Fruit fly (Drosophila melanogaster) whole organism, embryonic: Measurements from ENCODE around the gene Amun.

Experiments used
- Bdp1 ChIP-seq: fragments of 200-800 bp; sonication (Bioruptor generic); optimal IDR thresholded peaks from 3 replicates; lab custom pipeline; 2016; ENCODE audit warnings: missing biosample characterization, missing genetic modification characterization
- C15 ChIP-seq: fragments of 200-800 bp; sonication (Bioruptor generic); IDR thresholded peaks from 3 replicates; pipeline ENCODE4 v1.3.6; 2022; ENCODE audit warnings: missing biosample characterization, missing genetic modification characterization
- CG10147 ChIP-seq: fragments of 200-800 bp; sonication (Bioruptor generic); optimal IDR thresholded peaks from 2 replicates; lab custom pipeline; 2019; ENCODE audit warnings: missing biosample characterization, mild to moderate bottlenecking, missing genetic modification characterization, moderate library complexity
- CG10565 ChIP-seq: fragments of 200-800 bp; sonication (Bioruptor generic); optimal IDR thresholded peaks from 3 replicates; lab custom pipeline; 2016; ENCODE audit warnings: missing biosample characterization, mild to moderate bottlenecking, missing genetic modification characterization
- CG11695 ChIP-seq: fragments of 200-800 bp; sonication (Bioruptor generic); IDR thresholded peaks from 3 replicates; pipeline ENCODE4 v1.3.6; 2022; ENCODE audit warnings: missing biosample characterization, missing genetic modification characterization
- CG11696 ChIP-seq: fragments of 200-800 bp; sonication (Bioruptor generic); IDR thresholded peaks from 2 replicates; pipeline ENCODE4 v1.3.6; 2022; ENCODE audit warnings: missing biosample characterization, missing genetic modification characterization
- CG13624 ChIP-seq: fragments of 200-800 bp; sonication (Bioruptor generic); optimal IDR thresholded peaks from 2 replicates; lab custom pipeline; 2016; ENCODE audit warnings: missing biosample characterization, missing genetic modification characterization
- CG15073 ChIP-seq: fragments of 200-800 bp; sonication (Bioruptor generic); optimal IDR thresholded peaks from 2 replicates; lab custom pipeline; 2016; ENCODE audit warnings: missing biosample characterization, missing genetic modification characterization
- CG15696 ChIP-seq: fragments of 200-800 bp; sonication (Bioruptor generic); optimal IDR thresholded peaks from 2 replicates; lab custom pipeline; 2019; ENCODE audit warnings: missing biosample characterization, mild to moderate bottlenecking, missing genetic modification characterization, moderate library complexity
- CG16779 ChIP-seq: fragments of 200-800 bp; sonication (Bioruptor generic); IDR thresholded peaks from 2 replicates; pipeline ENCODE4 v1.3.6; 2022; ENCODE audit warnings: missing biosample characterization, missing genetic modification characterization
- CG17186 ChIP-seq: fragments of 200-800 bp; sonication (Bioruptor generic); optimal IDR thresholded peaks from 3 replicates; lab custom pipeline; 2017; ENCODE audit warnings: missing biosample characterization, missing genetic modification reagents, missing genetic modification characterization
- CG6791 ChIP-seq: fragments of 200-800 bp; sonication (Bioruptor generic); IDR thresholded peaks from 3 replicates; pipeline ENCODE4 v1.3.6; 2022; ENCODE audit warnings: missing biosample characterization, missing genetic modification characterization; ENCODE audit not compliant: partially characterized antibody
- CG7271 ChIP-seq: fragments of 200-800 bp; sonication (Bioruptor generic); optimal IDR thresholded peaks from 2 replicates; lab custom pipeline; 2018; ENCODE audit warnings: missing biosample characterization, mild to moderate bottlenecking, missing genetic modification characterization, moderate library complexity
- CG7357 ChIP-seq: fragments of 200-800 bp; sonication (Bioruptor generic); IDR thresholded peaks from 3 replicates; pipeline ENCODE4 v1.3.6; 2022; ENCODE audit warnings: missing biosample characterization, missing genetic modification characterization
- CG7556 ChIP-seq: fragments of 200-800 bp; sonication (Bioruptor generic); optimal IDR thresholded peaks from 2 replicates; lab custom pipeline; 2017; ENCODE audit warnings: missing biosample characterization, mild to moderate bottlenecking, missing genetic modification characterization
- CG7928 ChIP-seq: fragments of 200-800 bp; sonication (Bioruptor generic); optimal IDR thresholded peaks from 2 replicates; lab custom pipeline; 2017; ENCODE audit warnings: missing biosample characterization, mild to moderate bottlenecking, missing genetic modification characterization
- CG9215 ChIP-seq: fragments of 200-800 bp; sonication (Bioruptor generic); IDR thresholded peaks from 2 replicates; pipeline ENCODE4 v1.3.6; 2022; ENCODE audit warnings: missing biosample characterization, missing genetic modification characterization
- Chrac-16 ChIP-seq: fragments of 200-800 bp; sonication (Bioruptor generic); optimal IDR thresholded peaks from 3 replicates; lab custom pipeline; 2016; ENCODE audit warnings: missing biosample characterization, missing genetic modification characterization
- D ChIP-seq, 2 experiments: fragments of 200-800 bp in 1 of 2; fragments of >200 bp in 1 of 2; sonication (Bioruptor generic) in 1 of 2; optimal IDR thresholded peaks; 2 replicates in 1 of 2; 3 replicates in 1 of 2; lab custom pipeline; 2017; ENCODE audit warnings: mild to moderate bottlenecking in 1 of 2, missing biosample characterization in 1 of 2, missing genetic modification characterization in 1 of 2, missing genetic modification reagents in 1 of 2
- D19A ChIP-seq: fragments of 200-800 bp; optimal IDR thresholded peaks from 3 replicates; lab custom pipeline; 2019; ENCODE audit warnings: missing biosample characterization, mild to moderate bottlenecking, missing genetic modification characterization, moderate library complexity
- Dbx ChIP-seq: fragments of 200-800 bp; sonication (Bioruptor generic); IDR thresholded peaks from 3 replicates; pipeline ENCODE4 v1.3.6; 2022; ENCODE audit warnings: missing biosample characterization, missing genetic modification characterization
- Dip2 ChIP-seq: fragments of 200-800 bp; sonication (Bioruptor generic); IDR thresholded peaks from 2 replicates; pipeline ENCODE4 v1.3.6; 2022; ENCODE audit warnings: missing biosample characterization, missing genetic modification characterization
- HLHmδ ChIP-seq: fragments of 200-800 bp; sonication (Bioruptor generic); optimal IDR thresholded peaks from 2 replicates; lab custom pipeline; 2018; ENCODE audit warnings: missing biosample characterization, mild to moderate bottlenecking, missing genetic modification characterization, moderate library complexity
- Hmx ChIP-seq: fragments of 200-800 bp; sonication (Bioruptor generic); optimal IDR thresholded peaks from 2 replicates; lab custom pipeline; 2016; ENCODE audit warnings: missing biosample characterization, missing genetic modification characterization
- Hr39 ChIP-seq: fragments of >200 bp; optimal IDR thresholded peaks from 2 replicates; lab custom pipeline; 2017
- Hr78 ChIP-seq, 2 experiments: fragments of 200-800 bp in 1 of 2; fragments of >200 bp in 1 of 2; sonication (Bioruptor generic) in 1 of 2; optimal IDR thresholded peaks; 2 replicates each; lab custom pipeline; 2017 to 2019; ENCODE audit warnings: missing biosample characterization in 2 of 2, missing genetic modification characterization in 2 of 2, mild to moderate bottlenecking in 1 of 2, moderate library complexity in 1 of 2
- Ssrp ChIP-seq: fragments of 200-800 bp; sonication (Bioruptor generic); optimal IDR thresholded peaks from 2 replicates; lab custom pipeline; 2018; ENCODE audit warnings: missing biosample characterization, mild to moderate bottlenecking, missing genetic modification characterization, moderate library complexity
- ab ChIP-seq: fragments of 200-800 bp; sonication (Bioruptor generic); optimal IDR thresholded peaks from 2 replicates; lab custom pipeline; 2016; ENCODE audit warnings: missing biosample characterization, missing genetic modification characterization
- bbx ChIP-seq: fragments of 200-800 bp; sonication (Bioruptor generic); IDR thresholded peaks from 2 replicates; pipeline ENCODE4 v1.3.6; 2022; ENCODE audit warnings: missing biosample characterization, missing genetic modification characterization; ENCODE audit not compliant: partially characterized antibody
- bigmax ChIP-seq: fragments of 200-800 bp; sonication (Bioruptor generic); optimal IDR thresholded peaks from 2 replicates; lab custom pipeline; 2018; ENCODE audit warnings: missing biosample characterization, mild to moderate bottlenecking, missing genetic modification characterization
- esg ChIP-seq: fragments of 200-800 bp; sonication (Bioruptor generic); conservative IDR thresholded peaks from 2 replicates; pipeline ENCODE4 v1.3.6; 2022; ENCODE audit warnings: missing biosample characterization, missing genetic modification characterization
- fd64A ChIP-seq: fragments of 200-800 bp; sonication (Bioruptor generic); optimal IDR thresholded peaks from 3 replicates; lab custom pipeline; 2018; ENCODE audit warnings: missing biosample characterization, mild to moderate bottlenecking, missing genetic modification characterization
- ham ChIP-seq: fragments of 200-800 bp; sonication (Bioruptor generic); IDR thresholded peaks from 2 replicates; pipeline ENCODE4 v1.3.6; 2022; ENCODE audit warnings: missing biosample characterization, missing genetic modification characterization
- lab ChIP-seq: fragments of 200-800 bp; sonication (Bioruptor generic); optimal IDR thresholded peaks from 3 replicates; lab custom pipeline; 2017; ENCODE audit warnings: missing biosample characterization, missing genetic modification characterization, mild to moderate bottlenecking, moderate library complexity, missing genetic modification reagents
- mld ChIP-seq: fragments of 200-800 bp; sonication (Bioruptor generic); IDR thresholded peaks from 3 replicates; pipeline ENCODE4 v1.3.6; 2022; ENCODE audit warnings: missing biosample characterization, missing genetic modification characterization; ENCODE audit not compliant: partially characterized antibody
- nerfin-2 ChIP-seq: fragments of 200-800 bp; sonication (Bioruptor generic); IDR thresholded peaks from 2 replicates; pipeline ENCODE4 v1.3.6; 2022; ENCODE audit warnings: missing biosample characterization, missing genetic modification characterization; ENCODE audit not compliant: partially characterized antibody
- nom ChIP-seq: fragments of 200-800 bp; sonication (Bioruptor generic); optimal IDR thresholded peaks from 2 replicates; lab custom pipeline; 2017; ENCODE audit warnings: missing biosample characterization, missing genetic modification characterization, mild to moderate bottlenecking, moderate library complexity, missing genetic modification reagents
- pan ChIP-seq, 4 experiments: fragments of >200 bp in 3 of 4; fragments of 200-800 bp in 1 of 4; sonication (Bioruptor generic) in 1 of 4; optimal IDR thresholded peaks in 3 of 4; IDR thresholded peaks in 1 of 4; 2 replicates each; pipeline versions ENCODE4 v1.3.6 to Lab custom; 2017 to 2022; ENCODE audit warnings: missing biosample characterization in 2 of 4, missing genetic modification characterization in 2 of 4, mixed read lengths in 1 of 4
- pfk ChIP-seq: fragments of 200-800 bp; sonication (Bioruptor generic); optimal IDR thresholded peaks from 2 replicates; lab custom pipeline; 2018; ENCODE audit warnings: missing biosample characterization, mild to moderate bottlenecking, missing genetic modification characterization, moderate library complexity
- pita ChIP-seq: fragments of 200-800 bp; sonication (Bioruptor generic); optimal IDR thresholded peaks from 2 replicates; lab custom pipeline; 2017; ENCODE audit warnings: missing biosample characterization, mild to moderate bottlenecking, missing genetic modification characterization
- repo ChIP-seq: fragments of 200-800 bp; sonication (Bioruptor generic); optimal IDR thresholded peaks from 2 replicates; lab custom pipeline; 2016; ENCODE audit warnings: missing biosample characterization, missing genetic modification characterization
- slp2 ChIP-seq: fragments of 200-800 bp; sonication (Bioruptor generic); optimal IDR thresholded peaks from 2 replicates; lab custom pipeline; 2016; ENCODE audit warnings: missing biosample characterization, missing genetic modification characterization
- sna ChIP-seq: fragments of 200-800 bp; sonication (Bioruptor generic); IDR thresholded peaks from 2 replicates; pipeline ENCODE4 v1.3.6; 2022; ENCODE audit warnings: missing biosample characterization, missing genetic modification characterization; ENCODE audit not compliant: partially characterized antibody
- stc ChIP-seq: fragments of 200-800 bp; sonication (Bioruptor generic); IDR thresholded peaks from 2 replicates; pipeline ENCODE4 v1.3.6; 2022; ENCODE audit warnings: missing biosample characterization, missing genetic modification characterization
- tna ChIP-seq: fragments of 200-800 bp; sonication (Bioruptor generic); IDR thresholded peaks from 2 replicates; pipeline ENCODE4 v1.3.6; 2022; ENCODE audit warnings: missing biosample characterization, missing genetic modification characterization; ENCODE audit not compliant: partially characterized antibody
- unc-4 ChIP-seq: fragments of 200-800 bp; sonication (Bioruptor generic); IDR thresholded peaks from 2 replicates; pipeline ENCODE4 v1.3.6; 2022; ENCODE audit warnings: missing biosample characterization, missing genetic modification characterization; ENCODE audit not compliant: partially characterized antibody
- vvl ChIP-seq: fragments of 200-800 bp; sonication (Bioruptor generic); IDR thresholded peaks from 2 replicates; pipeline ENCODE4 v1.3.6; 2022; ENCODE audit warnings: missing biosample characterization, missing genetic modification characterization

Gene Amun

dm6 chrX:11709799-11710720, 5.3 kb downstream of the Amun start, which contains the start of gene FucT6 (continued):
- TF ChIP-seq Bdp1 (GFP tag; lab: Kevin White, UChicago) (no peak), mld (GFP tag; lab: Robert Waterston, UW) (peak; percentile 82), bbx (GFP tag; lab: Robert Waterston, UW) (peak; percentile 90), pita (no peak), bigmax (GFP tag; lab: Kevin White, UChicago) (no peak), CG7928 (GFP tag; lab: Kevin White, UChicago) (no peak), CG13624 (GFP tag; lab: Kevin White, UChicago) (no peak), CG10147 (GFP tag; lab: Kevin White, UChicago) (no peak), fd64A (GFP tag; lab: Kevin White, UChicago) (no peak), tna (peak; percentile 88), Ssrp (peak; percentile 34), Hmx (GFP tag; lab: Kevin White, UChicago) (no peak), C15 (no peak), CG15696 (no peak), esg (GFP tag; lab: Robert Waterston, UW) (no peak), Hr39 (lab: Kevin White, UChicago) (no peak), Dbx (GFP tag; lab: Robert Waterston, UW) (no peak), stc (GFP tag; lab: Robert Waterston, UW) (no peak), pan (optimal IDR thresholded peaks at IDR 0.05; lab: Kevin White, UChicago) (no peak), pan (GFP tag; optimal IDR thresholded peaks at IDR 0.05 in 1 of 2, IDR thresholded peaks at IDR 0.05 in 1 of 2) (peak in 1 of 2 experiments; percentile 36), CG10565 (GFP tag; lab: Kevin White, UChicago) (no peak), nerfin-2 (GFP tag; lab: Robert Waterston, UW) (peak; percentile 82), CG17186 (GFP tag; lab: Kevin White, UChicago) (peak; percentile 18), CG6791 (peak; percentile 90), D (optimal IDR thresholded peaks at IDR 0.05; lab: Kevin White, UChicago) (no peak), D (GFP tag; optimal IDR thresholded peaks at IDR 0.05; lab: Kevin White, UChicago) (no peak), unc-4 (GFP tag; lab: Robert Waterston, UW) (peak; percentile 85), CG16779 (GFP tag; lab: Robert Waterston, UW) (no peak), Dip2 (no peak), Chrac-16 (no peak), HLHmδ (no peak), pfk (GFP tag; lab: Kevin White, UChicago) (no peak), vvl (GFP tag; lab: Robert Waterston, UW) (peak; percentile 28; the same call in 1 of the 2 replicates), lab (no peak), ham (GFP tag; lab: Robert Waterston, UW) (no peak), CG7556 (GFP tag; lab: Kevin White, UChicago) (peak; percentile 49), nom (GFP tag; lab: Kevin White, UChicago) (peak; percentile 45), D19A (peak; percentile 8), repo (GFP tag; lab: Kevin White, UChicago) (no peak), CG7357 (no peak), slp2 (GFP tag; lab: Kevin White, UChicago) (no peak), CG15073 (GFP tag; lab: Kevin White, UChicago) (no peak), CG9215 (GFP tag; lab: Robert Waterston, UW) (no peak), CG11696 (GFP tag; lab: Robert Waterston, UW) (no peak), ab (no peak), Hr78 (GFP tag; optimal IDR thresholded peaks at IDR 0.05; lab: Kevin White, UChicago) (no peak), CG7271 (tag; lab: Kevin White, UChicago) (no peak), CG11695 (GFP tag; lab: Robert Waterston, UW) (no peak), sna (peak; percentile 85)
